Fruit fly (Drosophila melanogaster) whole organism, embryonic: Measurements from ENCODE around the gene unc-4.

ENCODE experiments used
- Blimp-1 ChIP-seq: fragments of 200-800 bp; sonication (Bioruptor generic); optimal IDR thresholded peaks from 3 replicates; lab custom pipeline; 2018; ENCODE audit warnings: missing biosample characterization, missing genetic modification characterization, mild to moderate bottlenecking, moderate library complexity, missing genetic modification reagents
- CG10209 ChIP-seq: fragments of 200-800 bp; sonication (Bioruptor generic); optimal IDR thresholded peaks from 3 replicates; lab custom pipeline; 2017; ENCODE audit warnings: missing biosample characterization, mild to moderate bottlenecking, missing genetic modification characterization, missing genetic modification reagents
- CG10267 ChIP-seq: fragments of 200-800 bp; sonication (Bioruptor generic); optimal IDR thresholded peaks from 2 replicates; lab custom pipeline; 2018; ENCODE audit warnings: missing biosample characterization, mild to moderate bottlenecking, missing genetic modification characterization, moderate library complexity
- CG10979 ChIP-seq: fragments of 200-800 bp; sonication (Bioruptor generic); optimal IDR thresholded peaks from 2 replicates; lab custom pipeline; 2018; ENCODE audit warnings: missing biosample characterization, mild to moderate bottlenecking, missing genetic modification characterization, moderate library complexity
- CG11085 ChIP-seq: fragments of 200-800 bp; sonication (Bioruptor generic); IDR thresholded peaks from 2 replicates; pipeline ENCODE4 v1.3.6; 2022; ENCODE audit warnings: missing biosample characterization, missing genetic modification characterization
- CG12744 ChIP-seq: fragments of 200-800 bp; sonication (Bioruptor generic); optimal IDR thresholded peaks from 2 replicates; lab custom pipeline; 2016; ENCODE audit warnings: missing biosample characterization, missing genetic modification characterization
- CG14965 ChIP-seq: fragments of 200-800 bp; sonication (Bioruptor generic); optimal IDR thresholded peaks from 2 replicates; lab custom pipeline; 2016; ENCODE audit warnings: missing biosample characterization, missing genetic modification characterization, borderline replicate concordance
- CG15073 ChIP-seq: fragments of 200-800 bp; sonication (Bioruptor generic); optimal IDR thresholded peaks from 2 replicates; lab custom pipeline; 2016; ENCODE audit warnings: missing biosample characterization, missing genetic modification characterization
- CG17361 ChIP-seq: fragments of 200-800 bp; sonication (Bioruptor generic); IDR thresholded peaks from 3 replicates; pipeline ENCODE4 v1.3.6; 2022; ENCODE audit warnings: missing biosample characterization, missing genetic modification characterization
- CG17802 ChIP-seq: fragments of 200-800 bp; sonication (Bioruptor generic); optimal IDR thresholded peaks from 2 replicates; lab custom pipeline; 2018; ENCODE audit warnings: missing biosample characterization, mild to moderate bottlenecking, missing genetic modification characterization, moderate library complexity
- CG18262 ChIP-seq: fragments of 200-800 bp; optimal IDR thresholded peaks from 3 replicates; lab custom pipeline; 2019; ENCODE audit warnings: missing biosample characterization, mild to moderate bottlenecking, missing genetic modification characterization, moderate library complexity
- CG2875 ChIP-seq: fragments of 200-800 bp; sonication (Bioruptor generic); optimal IDR thresholded peaks from 2 replicates; lab custom pipeline; 2017; ENCODE audit warnings: missing biosample characterization, mild to moderate bottlenecking, missing genetic modification characterization, missing genetic modification reagents
- CG32767 ChIP-seq: fragments of 200-800 bp; sonication (Bioruptor generic); IDR thresholded peaks from 2 replicates; pipeline ENCODE4 v1.3.6; 2022; ENCODE audit warnings: missing biosample characterization, missing genetic modification characterization
- CG33557 ChIP-seq: fragments of 200-800 bp; sonication (Bioruptor generic); optimal IDR thresholded peaks from 2 replicates; lab custom pipeline; 2019; ENCODE audit warnings: missing biosample characterization, mild to moderate bottlenecking, missing genetic modification characterization, moderate library complexity
- CG3838 ChIP-seq: fragments of 200-800 bp; sonication (Bioruptor generic); optimal IDR thresholded peaks from 3 replicates; lab custom pipeline; 2016; ENCODE audit warnings: missing biosample characterization, missing genetic modification characterization
- CG8281 ChIP-seq: fragments of 200-800 bp; sonication (Bioruptor generic); optimal IDR thresholded peaks from 2 replicates; lab custom pipeline; 2018; ENCODE audit warnings: missing biosample characterization, mild to moderate bottlenecking, missing genetic modification characterization, moderate library complexity
- CG8944 ChIP-seq: fragments of 200-800 bp; sonication (Bioruptor generic); optimal IDR thresholded peaks from 3 replicates; lab custom pipeline; 2016; ENCODE audit warnings: missing biosample characterization, missing genetic modification characterization
- CG9437 ChIP-seq: fragments of 200-800 bp; sonication (Bioruptor generic); optimal IDR thresholded peaks from 2 replicates; lab custom pipeline; 2018; ENCODE audit warnings: missing biosample characterization, mild to moderate bottlenecking, missing genetic modification characterization
- Chrac-16 ChIP-seq: fragments of 200-800 bp; sonication (Bioruptor generic); optimal IDR thresholded peaks from 3 replicates; lab custom pipeline; 2016; ENCODE audit warnings: missing biosample characterization, missing genetic modification characterization
- D ChIP-seq, 2 experiments: fragments of 200-800 bp in 1 of 2; fragments of >200 bp in 1 of 2; sonication (Bioruptor generic) in 1 of 2; optimal IDR thresholded peaks; 2 replicates in 1 of 2; 3 replicates in 1 of 2; lab custom pipeline; 2017; ENCODE audit warnings: mild to moderate bottlenecking in 1 of 2, missing biosample characterization in 1 of 2, missing genetic modification characterization in 1 of 2, missing genetic modification reagents in 1 of 2
- D19B ChIP-seq: fragments of 200-800 bp; sonication (Bioruptor generic); optimal IDR thresholded peaks from 2 replicates; lab custom pipeline; 2017; ENCODE audit warnings: missing biosample characterization, mild to moderate bottlenecking, missing genetic modification characterization
- Ets65A ChIP-seq: fragments of 200-800 bp; sonication (Bioruptor generic); peaks from one replicate; lab custom pipeline; 2016; ENCODE audit warnings: missing biosample characterization, missing genetic modification characterization
- HLH54F ChIP-seq: fragments of 200-800 bp; sonication (Bioruptor generic); optimal IDR thresholded peaks from 3 replicates; lab custom pipeline; 2016; ENCODE audit warnings: missing biosample characterization, missing genetic modification characterization
- Lim3 ChIP-seq: fragments of 200-800 bp; sonication (Bioruptor generic); IDR thresholded peaks from 2 replicates; pipeline ENCODE4 v1.3.6; 2022; ENCODE audit warnings: missing biosample characterization, missing genetic modification characterization
- NK7.1 ChIP-seq: fragments of 200-800 bp; sonication (Bioruptor generic); optimal IDR thresholded peaks from 3 replicates; lab custom pipeline; 2016; ENCODE audit warnings: missing biosample characterization, missing genetic modification characterization
- Scr ChIP-seq: fragments of 200-800 bp; sonication (Bioruptor generic); IDR thresholded peaks from 2 replicates; pipeline ENCODE4 v1.3.6; 2022; ENCODE audit warnings: missing biosample characterization, missing genetic modification characterization; ENCODE audit not compliant: partially characterized antibody
- Stat92E ChIP-seq, 3 experiments: fragments of >200 bp in 2 of 3; fragments of 200-800 bp in 1 of 3; sonication (Bioruptor generic) in 1 of 3; optimal IDR thresholded peaks; 2 replicates each; lab custom pipeline; 2017 to 2019; ENCODE audit warnings: missing biosample characterization in 3 of 3, missing genetic modification characterization in 3 of 3, mild to moderate bottlenecking in 1 of 3, moderate library complexity in 1 of 3
- TFAM ChIP-seq: fragments of 200-800 bp; sonication (Bioruptor generic); optimal IDR thresholded peaks from 2 replicates; lab custom pipeline; 2017; ENCODE audit warnings: missing biosample characterization, missing genetic modification characterization, inconsistent platforms
- ato ChIP-seq: fragments of 200-800 bp; sonication (Bioruptor generic); IDR thresholded peaks from 2 replicates; pipeline ENCODE4 v1.3.6; 2022; ENCODE audit warnings: missing biosample characterization, missing genetic modification characterization; ENCODE audit not compliant: partially characterized antibody
- bsh ChIP-seq, 2 experiments: fragments of 200-800 bp; sonication (Bioruptor generic); optimal IDR thresholded peaks; 2 replicates each; lab custom pipeline; 2017 to 2018; ENCODE audit warnings: mild to moderate bottlenecking in 2 of 2, missing biosample characterization in 2 of 2, missing genetic modification characterization in 2 of 2, moderate library complexity in 1 of 2
- dmrt99B ChIP-seq: fragments of 200-800 bp; sonication (Bioruptor generic); optimal IDR thresholded peaks from 2 replicates; lab custom pipeline; 2018; ENCODE audit warnings: missing biosample characterization, mild to moderate bottlenecking, missing genetic modification characterization, moderate library complexity
- ems ChIP-seq: fragments of 200-800 bp; sonication (Bioruptor generic); optimal IDR thresholded peaks from 3 replicates; lab custom pipeline; 2016; ENCODE audit warnings: missing biosample characterization, missing genetic modification characterization
- fd64A ChIP-seq: fragments of 200-800 bp; sonication (Bioruptor generic); optimal IDR thresholded peaks from 3 replicates; lab custom pipeline; 2018; ENCODE audit warnings: missing biosample characterization, mild to moderate bottlenecking, missing genetic modification characterization
- fd96Cb ChIP-seq: fragments of 200-800 bp; sonication (Bioruptor generic); optimal IDR thresholded peaks from 2 replicates; lab custom pipeline; 2018; ENCODE audit warnings: missing biosample characterization, mild to moderate bottlenecking, missing genetic modification characterization, moderate library complexity
- gcm2 ChIP-seq: fragments of 200-800 bp; sonication (Bioruptor generic); optimal IDR thresholded peaks from 2 replicates; lab custom pipeline; 2016; ENCODE audit warnings: missing biosample characterization, missing genetic modification characterization
- gem ChIP-seq: fragments of 200-800 bp; sonication (Bioruptor generic); optimal IDR thresholded peaks from 2 replicates; lab custom pipeline; 2019; ENCODE audit warnings: missing biosample characterization, mild to moderate bottlenecking, missing genetic modification characterization, moderate library complexity
- inv ChIP-seq: fragments of 200-800 bp; sonication (Bioruptor generic); IDR thresholded peaks from 2 replicates; pipeline ENCODE4 v1.3.6; 2022; ENCODE audit warnings: missing biosample characterization, missing genetic modification characterization; ENCODE audit not compliant: partially characterized antibody
- luna ChIP-seq: fragments of 200-800 bp; sonication (Bioruptor generic); optimal IDR thresholded peaks from 2 replicates; lab custom pipeline; 2016; ENCODE audit warnings: missing biosample characterization, missing genetic modification characterization
- nerfin-2 ChIP-seq: fragments of 200-800 bp; sonication (Bioruptor generic); IDR thresholded peaks from 2 replicates; pipeline ENCODE4 v1.3.6; 2022; ENCODE audit warnings: missing biosample characterization, missing genetic modification characterization; ENCODE audit not compliant: partially characterized antibody
- p53 ChIP-seq: fragments of 200-800 bp; sonication (Bioruptor generic); optimal IDR thresholded peaks from 2 replicates; lab custom pipeline; 2016; ENCODE audit warnings: missing biosample characterization, missing genetic modification characterization
- pfk ChIP-seq: fragments of 200-800 bp; sonication (Bioruptor generic); optimal IDR thresholded peaks from 2 replicates; lab custom pipeline; 2018; ENCODE audit warnings: missing biosample characterization, mild to moderate bottlenecking, missing genetic modification characterization, moderate library complexity
- psq ChIP-seq: fragments of 200-800 bp; sonication (Bioruptor generic); optimal IDR thresholded peaks from 2 replicates; lab custom pipeline; 2017; ENCODE audit warnings: missing biosample characterization, missing genetic modification characterization
- seq ChIP-seq: fragments of 200-800 bp; sonication (Bioruptor generic); IDR thresholded peaks from 2 replicates; pipeline ENCODE4 v1.3.6; 2022; ENCODE audit warnings: missing biosample characterization, missing genetic modification characterization
- sqz ChIP-seq: fragments of 200-800 bp; sonication (Bioruptor generic); optimal IDR thresholded peaks from 3 replicates; lab custom pipeline; 2018; ENCODE audit warnings: missing biosample characterization, mild to moderate bottlenecking, missing genetic modification characterization
- tgo ChIP-seq: fragments of 200-800 bp; sonication (Bioruptor generic); IDR thresholded peaks from 3 replicates; pipeline ENCODE4 v1.3.6; 2022; ENCODE audit warnings: missing biosample characterization, missing genetic modification characterization
- trem ChIP-seq: fragments of 200-800 bp; optimal IDR thresholded peaks from 3 replicates; lab custom pipeline; 2019; ENCODE audit warnings: missing biosample characterization, mild to moderate bottlenecking, missing genetic modification characterization, moderate library complexity
- twi ChIP-seq: fragments of 200-800 bp; optimal IDR thresholded peaks from 2 replicates; lab custom pipeline; 2019; ENCODE audit warnings: missing biosample characterization, mild to moderate bottlenecking, missing genetic modification characterization, moderate library complexity
- tx ChIP-seq: fragments of 200-800 bp; sonication (Bioruptor generic); optimal IDR thresholded peaks from 2 replicates; lab custom pipeline; 2016; ENCODE audit warnings: missing biosample characterization, missing genetic modification characterization
- vfl ChIP-seq: fragments of 200-800 bp; sonication (Bioruptor generic); optimal IDR thresholded peaks from 2 replicates; lab custom pipeline; 2016; ENCODE audit warnings: missing biosample characterization, missing genetic modification characterization
- zfh1 ChIP-seq: fragments of 200-800 bp; sonication (Bioruptor generic); IDR thresholded peaks from 3 replicates; pipeline ENCODE4 v1.3.6; 2022; ENCODE audit warnings: missing biosample characterization, missing genetic modification characterization

unc-4 gene

dm6 chrX:17780295-17780694 is 11.9 kb downstream of the unc-4 start (continued):
- TF ChIP-seq CG15073 (no peak), vfl (GFP tag; lab: Kevin White, UChicago) (no peak), CG17802 (tag; lab: Kevin White, UChicago) (no peak), bsh (GFP tag; optimal IDR thresholded peaks at IDR 0.05; lab: Kevin White, UChicago) (peak in 1 of 2 experiments; percentile 63), tx (GFP tag; lab: Kevin White, UChicago) (peak; percentile 10), TFAM (GFP tag; lab: Kevin White, UChicago) (no peak), CG11085 (GFP tag; lab: Robert Waterston, UW) (no peak), ato (GFP tag; lab: Robert Waterston, UW) (no peak), CG2875 (GFP tag; lab: Kevin White, UChicago) (peak; percentile 22), NK7.1 (GFP tag; lab: Kevin White, UChicago) (no peak), gem (peak; percentile 72), CG10979 (peak; percentile 71), Stat92E (GFP tag; optimal IDR thresholded peaks at IDR 0.05; lab: Kevin White, UChicago) (no peak), dmrt99B (tag; lab: Kevin White, UChicago) (peak; percentile 61), CG3838 (no peak), CG17361 (GFP tag; lab: Robert Waterston, UW) (peak; percentile 80), gcm2 (GFP tag; lab: Kevin White, UChicago) (no peak), CG32767 (no peak), nerfin-2 (GFP tag; lab: Robert Waterston, UW) (no peak), psq (no peak), CG14965 (GFP tag; lab: Kevin White, UChicago) (no peak), zfh1 (GFP tag; lab: Robert Waterston, UW) (peak; percentile 26; the same call in 1 of the 3 replicates), Chrac-16 (GFP tag; lab: Kevin White, UChicago) (peak; percentile 1), CG9437 (GFP tag; lab: Kevin White, UChicago) (no peak), CG10209 (GFP tag; lab: Kevin White, UChicago) (peak; percentile 25), fd96Cb (tag; lab: Kevin White, UChicago) (peak; percentile 53), twi (peak; percentile 16), CG33557 (GFP tag; lab: Kevin White, UChicago) (peak; percentile 47), tgo (GFP tag; lab: Robert Waterston, UW) (no peak), CG10267 (tag; lab: Kevin White, UChicago) (peak; percentile 45), ems (GFP tag; lab: Kevin White, UChicago) (peak; percentile 7), sqz (GFP tag; lab: Kevin White, UChicago) (peak; percentile 32), Ets65A (GFP tag; lab: Kevin White, UChicago) (peak; percentile 88), luna (GFP tag; lab: Kevin White, UChicago) (no peak), inv (no peak), Scr (GFP tag; lab: Robert Waterston, UW) (no peak), CG8944 (GFP tag; lab: Kevin White, UChicago) (peak; percentile 49), CG8281 (tag; lab: Kevin White, UChicago) (no peak), trem (tag; lab: Kevin White, UChicago) (peak; percentile 30), Lim3 (GFP tag; lab: Robert Waterston, UW) (no peak), pfk (GFP tag; lab: Kevin White, UChicago) (no peak), D19B (GFP tag; lab: Kevin White, UChicago) (no peak), seq (GFP tag; lab: Robert Waterston, UW) (no peak), p53 (GFP tag; lab: Kevin White, UChicago) (no peak), CG18262 (tag; lab: Kevin White, UChicago) (peak; percentile 76), CG12744 (GFP tag; lab: Kevin White, UChicago) (no peak), D (optimal IDR thresholded peaks at IDR 0.05; lab: Kevin White, UChicago) (no peak), D (GFP tag; optimal IDR thresholded peaks at IDR 0.05; lab: Kevin White, UChicago) (peak; percentile 40), HLH54F (no peak), fd64A (GFP tag; lab: Kevin White, UChicago) (no peak), Blimp-1 (GFP tag; lab: Kevin White, UChicago) (peak; percentile 57)
